Fruit fly (Drosophila melanogaster): ENCODE measurements around the gene Srp54.

Gene Srp54

DNA sequence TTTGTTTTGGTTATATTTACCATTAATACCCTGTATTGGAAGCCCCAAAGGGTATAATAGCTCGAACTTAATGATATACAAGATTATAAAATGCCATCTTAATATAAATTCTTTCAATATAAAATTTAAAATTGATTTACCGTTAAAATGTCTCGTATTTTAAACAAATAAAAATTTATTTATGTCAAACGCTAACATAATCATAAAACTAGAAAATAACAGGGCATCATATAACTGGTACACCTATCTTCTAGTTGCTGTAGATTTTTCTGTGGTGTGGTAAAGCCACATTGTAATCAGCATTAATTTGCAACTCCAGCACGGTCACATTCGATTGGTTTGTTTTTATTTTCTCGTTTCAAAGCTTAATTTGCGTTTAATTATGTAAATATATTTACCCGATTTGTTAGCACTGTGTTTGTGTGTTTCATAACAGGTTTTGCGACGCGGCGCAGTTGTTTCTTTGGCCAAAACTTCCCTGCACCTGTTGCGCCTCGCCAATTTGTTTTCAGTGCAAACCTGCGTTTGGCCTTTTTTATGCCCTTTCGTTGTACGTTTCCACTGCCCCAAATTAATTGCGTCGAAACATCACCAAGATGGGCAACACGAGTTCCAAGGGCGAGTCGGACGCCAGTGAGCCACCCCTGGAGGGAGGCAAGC is 44.4 kb downstream of the Srp54 start, which contains the start of the genes CG4658 and CG5846 (continued):
- TF ChIP-seq row (GFP tag; IDR thresholded peaks at IDR 0.05) (peak; percentile 99), hbn (GFP tag; IDR thresholded peaks at IDR 0.05; ENCODE audit: partially characterized antibody) (no peak), CG7839 (tag; optimal IDR thresholded peaks at IDR 0.05) (peak; percentile 96), Hmx (GFP tag; optimal IDR thresholded peaks at IDR 0.05) (peak; percentile 73), CG10274 (GFP tag; optimal IDR thresholded peaks at IDR 0.05) (peak; percentile 44), phol (tag; optimal IDR thresholded peaks at IDR 0.05) (peak; percentile 96), gcm (GFP tag; optimal IDR thresholded peaks at IDR 0.05) (peak; percentile 96), vfl (GFP tag; optimal IDR thresholded peaks at IDR 0.05) (peak; percentile 59), ERR (GFP tag; optimal IDR thresholded peaks at IDR 0.05) (no peak), CG11456 (GFP tag; IDR thresholded peaks at IDR 0.05) (peak; percentile 82), kay (GFP tag; optimal IDR thresholded peaks at IDR 0.05) (peak; percentile 92), CG6683 (GFP tag; optimal IDR thresholded peaks at IDR 0.05) (peak; percentile 75), Hr51 (GFP tag; optimal IDR thresholded peaks at IDR 0.05) (peak; percentile 74 to 96), Myb (GFP tag; optimal IDR thresholded peaks at IDR 0.05) (peak; percentile 47), CG17385 (GFP tag; optimal IDR thresholded peaks at IDR 0.05) (peak; percentile 88), CG5180 (GFP tag; optimal IDR thresholded peaks at IDR 0.05) (no peak), disco-r (GFP tag; optimal IDR thresholded peaks at IDR 0.05) (peak; percentile 81), CG33213 (GFP tag; optimal IDR thresholded peaks at IDR 0.05) (peak; percentile 42), Gug (GFP tag; IDR thresholded peaks at IDR 0.05) (peak; percentile 81), Dbx (GFP tag; IDR thresholded peaks at IDR 0.05) (peak; percentile 94), CG2678 (tag; optimal IDR thresholded peaks at IDR 0.05) (peak; percentile 96), CG13424 (tag; optimal IDR thresholded peaks at IDR 0.05) (peak; percentile 94), CG3065 (GFP tag; optimal IDR thresholded peaks at IDR 0.05) (peak; percentile 89), CG11093 (GFP tag; IDR thresholded peaks at IDR 0.05) (peak; percentile 91), CG12769 (tag; optimal IDR thresholded peaks at IDR 0.05) (no peak), ap (GFP tag; IDR thresholded peaks at IDR 0.05) (peak; percentile 94), HmgD (GFP tag; optimal IDR thresholded peaks at IDR 0.05) (peak; percentile 23), CG3995 (GFP tag; optimal IDR thresholded peaks at IDR 0.05) (peak; percentile 36), CG2875 (GFP tag; optimal IDR thresholded peaks at IDR 0.05) (peak; percentile 84), amos (GFP tag; IDR thresholded peaks at IDR 0.05; ENCODE audit: partially characterized antibody) (no peak), CG4730 (GFP tag; IDR thresholded peaks at IDR 0.05) (peak; percentile 92), CG3726 (GFP tag; IDR thresholded peaks at IDR 0.05) (peak; percentile 94), croc (GFP tag; conservative IDR thresholded peaks at IDR 0.05) (peak; percentile 89), Atf-2 (GFP tag; optimal IDR thresholded peaks at IDR 0.05) (peak; percentile 75), Neu2 (GFP tag; optimal IDR thresholded peaks at IDR 0.05; ENCODE audit: borderline replicate concordance) (no peak), caup (GFP tag; optimal IDR thresholded peaks at IDR 0.05; ENCODE audit: severe bottlenecking) (peak; percentile 88), dpn (GFP tag; optimal IDR thresholded peaks at IDR 0.05) (peak; percentile 81 to 95), ci (GFP tag; IDR thresholded peaks at IDR 0.05) (peak; percentile 92), vvl (GFP tag; IDR thresholded peaks at IDR 0.05) (peak; percentile 98), CG10565 (GFP tag; optimal IDR thresholded peaks at IDR 0.05) (peak; percentile 52), CG11723 (GFP tag; optimal IDR thresholded peaks at IDR 0.05) (peak; percentile 80), ranshi (GFP tag; IDR thresholded peaks at IDR 0.05) (peak; percentile 96), CG6175 (GFP tag; IDR thresholded peaks at IDR 0.05) (peak; percentile 63; the same call in 2 of the 3 replicates), HLHmδ (GFP tag; optimal IDR thresholded peaks at IDR 0.05) (no peak), peb (GFP tag; IDR thresholded peaks at IDR 0.05) (peak; percentile 95), dimm (GFP tag; IDR thresholded peaks at IDR 0.05) (peak; percentile 76), dati (GFP tag; IDR thresholded peaks at IDR 0.05) (peak; percentile 79), CG34376 (GFP tag; optimal IDR thresholded peaks at IDR 0.05) (peak; percentile 70), CG6854 (GFP tag; optimal IDR thresholded peaks at IDR 0.05) (peak; percentile 78), sens-2 (GFP tag; IDR thresholded peaks at IDR 0.05) (peak; percentile 75)

Measured in whole organism, embryonic.